Fruit fly (Drosophila melanogaster) whole organism, embryonic: ENCODE data around the gene Mkk4.

Experiments used
- Atf-2 ChIP-seq: fragments of 200-800 bp; sonication (Bioruptor generic); optimal IDR thresholded peaks from 2 replicates; lab custom pipeline; 2016; ENCODE audit warnings: missing biosample characterization, missing genetic modification characterization
- B-H2 ChIP-seq: fragments of 200-800 bp; sonication (Bioruptor generic); optimal IDR thresholded peaks from 2 replicates; lab custom pipeline; 2018; ENCODE audit warnings: missing biosample characterization, mild to moderate bottlenecking, missing genetic modification characterization
- CG1024 ChIP-seq: fragments of 200-800 bp; sonication (Bioruptor generic); IDR thresholded peaks from 2 replicates; pipeline ENCODE4 v1.3.6; 2022; ENCODE audit warnings: missing biosample characterization, missing genetic modification characterization
- CG10274 ChIP-seq: fragments of 200-800 bp; sonication (Bioruptor generic); optimal IDR thresholded peaks from 3 replicates; lab custom pipeline; 2017; ENCODE audit warnings: missing biosample characterization, mild to moderate bottlenecking, missing genetic modification characterization
- CG10431 ChIP-seq: fragments of 200-800 bp; sonication (Bioruptor generic); optimal IDR thresholded peaks from 3 replicates; lab custom pipeline; 2018; ENCODE audit warnings: missing biosample characterization, mild to moderate bottlenecking, missing genetic modification characterization
- CG12769 ChIP-seq: fragments of 200-800 bp; sonication (Bioruptor generic); optimal IDR thresholded peaks from 2 replicates; lab custom pipeline; 2019; ENCODE audit warnings: missing biosample characterization, mild to moderate bottlenecking, missing genetic modification characterization, moderate library complexity
- CG13123 ChIP-seq: fragments of 200-800 bp; sonication (Bioruptor generic); optimal IDR thresholded peaks from 2 replicates; lab custom pipeline; 2016; ENCODE audit warnings: missing biosample characterization, missing genetic modification characterization
- CG15011 ChIP-seq: fragments of 200-800 bp; sonication (Bioruptor generic); optimal IDR thresholded peaks from 3 replicates; lab custom pipeline; 2018; ENCODE audit warnings: missing biosample characterization, mild to moderate bottlenecking, missing genetic modification characterization
- CG1647 ChIP-seq: fragments of 200-800 bp; sonication (Bioruptor generic); optimal IDR thresholded peaks from 3 replicates; lab custom pipeline; 2016; ENCODE audit warnings: missing biosample characterization, missing genetic modification characterization
- CG17912 ChIP-seq: fragments of 200-800 bp; sonication (Bioruptor generic); optimal IDR thresholded peaks from 2 replicates; lab custom pipeline; 2018; ENCODE audit warnings: missing biosample characterization, mild to moderate bottlenecking, missing genetic modification characterization
- CG18476 ChIP-seq: fragments of 200-800 bp; sonication (Bioruptor generic); optimal IDR thresholded peaks from 2 replicates; lab custom pipeline; 2016; ENCODE audit warnings: missing biosample characterization, mild to moderate bottlenecking, missing genetic modification characterization
- CG32767 ChIP-seq: fragments of 200-800 bp; sonication (Bioruptor generic); IDR thresholded peaks from 2 replicates; pipeline ENCODE4 v1.3.6; 2022; ENCODE audit warnings: missing biosample characterization, missing genetic modification characterization
- CG6175 ChIP-seq: fragments of 200-800 bp; sonication (Bioruptor generic); IDR thresholded peaks from 3 replicates; pipeline ENCODE4 v1.3.6; 2022; ENCODE audit warnings: missing biosample characterization, missing genetic modification characterization
- CG8478 ChIP-seq: fragments of >200 bp; optimal IDR thresholded peaks from 2 replicates; lab custom pipeline; 2018
- Dfd ChIP-seq, 2 experiments: fragments of >200 bp; optimal IDR thresholded peaks; 2 replicates each; lab custom pipeline; 2017; ENCODE audit warnings: missing biosample characterization in 2 of 2, missing genetic modification characterization in 2 of 2
- Drgx ChIP-seq: fragments of 200-800 bp; sonication (Bioruptor generic); IDR thresholded peaks from 2 replicates; pipeline ENCODE4 v1.3.6; 2022; ENCODE audit warnings: missing biosample characterization, missing genetic modification characterization
- Fer2 ChIP-seq: fragments of 200-800 bp; sonication (Bioruptor generic); optimal IDR thresholded peaks from 2 replicates; lab custom pipeline; 2018; ENCODE audit warnings: missing biosample characterization, mild to moderate bottlenecking, missing genetic modification characterization, moderate library complexity
- HLH3B ChIP-seq: fragments of 200-800 bp; sonication (Bioruptor generic); IDR thresholded peaks from 2 replicates; pipeline ENCODE4 v1.3.6; 2022; ENCODE audit warnings: missing biosample characterization, missing genetic modification characterization
- Hmx ChIP-seq: fragments of 200-800 bp; sonication (Bioruptor generic); optimal IDR thresholded peaks from 2 replicates; lab custom pipeline; 2016; ENCODE audit warnings: missing biosample characterization, missing genetic modification characterization
- Hr3 ChIP-seq: fragments of 200-800 bp; sonication (Bioruptor generic); optimal IDR thresholded peaks from 3 replicates; lab custom pipeline; 2016; ENCODE audit warnings: missing biosample characterization, missing genetic modification characterization
- Med ChIP-seq: fragments of 200-800 bp; sonication (Bioruptor generic); peaks from one replicate; lab custom pipeline; 2016; ENCODE audit warnings: missing biosample characterization, missing genetic modification characterization, mild to moderate bottlenecking, inconsistent platforms, moderate library complexity
- Oli ChIP-seq: fragments of 200-800 bp; sonication (Bioruptor generic); optimal IDR thresholded peaks from 2 replicates; lab custom pipeline; 2018; ENCODE audit warnings: missing biosample characterization, mild to moderate bottlenecking, missing genetic modification characterization, moderate library complexity
- PHDP ChIP-seq: fragments of 200-800 bp; sonication (Bioruptor generic); optimal IDR thresholded peaks from 3 replicates; lab custom pipeline; 2018; ENCODE audit warnings: missing biosample characterization, mild to moderate bottlenecking, missing genetic modification characterization, moderate library complexity
- Pdp1 ChIP-seq, 2 experiments: fragments of 200-800 bp; sonication (Bioruptor generic); optimal IDR thresholded peaks; 3 replicates each; lab custom pipeline; 2016; ENCODE audit warnings: missing biosample characterization in 2 of 2, missing genetic modification characterization in 2 of 2, mild to moderate bottlenecking in 1 of 2, moderate library complexity in 1 of 2
- Scr ChIP-seq: fragments of 200-800 bp; sonication (Bioruptor generic); IDR thresholded peaks from 2 replicates; pipeline ENCODE4 v1.3.6; 2022; ENCODE audit warnings: missing biosample characterization, missing genetic modification characterization; ENCODE audit not compliant: partially characterized antibody
- amos ChIP-seq: fragments of 200-800 bp; sonication (Bioruptor generic); IDR thresholded peaks from 2 replicates; pipeline ENCODE4 v1.3.6; 2022; ENCODE audit warnings: missing biosample characterization, missing genetic modification characterization; ENCODE audit not compliant: partially characterized antibody
- ato ChIP-seq: fragments of 200-800 bp; sonication (Bioruptor generic); IDR thresholded peaks from 2 replicates; pipeline ENCODE4 v1.3.6; 2022; ENCODE audit warnings: missing biosample characterization, missing genetic modification characterization; ENCODE audit not compliant: partially characterized antibody
- az2 ChIP-seq: fragments of 200-800 bp; sonication (Bioruptor generic); optimal IDR thresholded peaks from 3 replicates; lab custom pipeline; 2016; ENCODE audit warnings: missing biosample characterization, missing genetic modification characterization
- bab2 ChIP-seq: fragments of 200-800 bp; sonication (Bioruptor generic); optimal IDR thresholded peaks from 2 replicates; lab custom pipeline; 2016; ENCODE audit warnings: missing biosample characterization, missing genetic modification characterization
- btn ChIP-seq: fragments of 200-800 bp; sonication (Bioruptor generic); optimal IDR thresholded peaks from 2 replicates; lab custom pipeline; 2016; ENCODE audit warnings: missing biosample characterization, missing genetic modification characterization
- chn ChIP-seq: fragments of 200-800 bp; sonication (Bioruptor generic); optimal IDR thresholded peaks from 2 replicates; lab custom pipeline; 2016; ENCODE audit warnings: missing biosample characterization, missing genetic modification characterization
- ci ChIP-seq: fragments of 200-800 bp; sonication (Bioruptor generic); IDR thresholded peaks from 3 replicates; pipeline ENCODE4 v1.3.6; 2022; ENCODE audit warnings: missing biosample characterization, missing genetic modification characterization
- croc ChIP-seq: fragments of 200-800 bp; sonication (Bioruptor generic); conservative IDR thresholded peaks from 3 replicates; pipeline ENCODE4 v1.3.6; 2022; ENCODE audit warnings: missing biosample characterization, missing genetic modification characterization
- fd96Cb ChIP-seq: fragments of 200-800 bp; sonication (Bioruptor generic); optimal IDR thresholded peaks from 2 replicates; lab custom pipeline; 2018; ENCODE audit warnings: missing biosample characterization, mild to moderate bottlenecking, missing genetic modification characterization, moderate library complexity
- ftz-f1 ChIP-seq: fragments of 200-800 bp; sonication (Bioruptor generic); optimal IDR thresholded peaks from 2 replicates; lab custom pipeline; 2016; ENCODE audit warnings: missing biosample characterization, missing genetic modification characterization
- gce ChIP-seq: fragments of 200-800 bp; sonication (Bioruptor generic); IDR thresholded peaks from 3 replicates; pipeline ENCODE4 v1.3.6; 2022; ENCODE audit warnings: missing biosample characterization, missing genetic modification characterization
- inv ChIP-seq: fragments of 200-800 bp; sonication (Bioruptor generic); IDR thresholded peaks from 2 replicates; pipeline ENCODE4 v1.3.6; 2022; ENCODE audit warnings: missing biosample characterization, missing genetic modification characterization; ENCODE audit not compliant: partially characterized antibody
- jing ChIP-seq: fragments of 200-800 bp; sonication (Bioruptor generic); optimal IDR thresholded peaks from 2 replicates; lab custom pipeline; 2018; ENCODE audit warnings: missing biosample characterization, mild to moderate bottlenecking, missing genetic modification characterization
- luna ChIP-seq: fragments of 200-800 bp; sonication (Bioruptor generic); optimal IDR thresholded peaks from 2 replicates; lab custom pipeline; 2016; ENCODE audit warnings: missing biosample characterization, missing genetic modification characterization
- sens ChIP-seq: fragments of 200-800 bp; sonication (Bioruptor generic); peaks from one replicate; lab custom pipeline; 2016; ENCODE audit warnings: missing biosample characterization, missing genetic modification characterization
- slbo ChIP-seq: fragments of 200-800 bp; sonication (Bioruptor generic); IDR thresholded peaks from 2 replicates; pipeline ENCODE4 v1.3.6; 2022; ENCODE audit warnings: missing biosample characterization, missing genetic modification characterization
- so ChIP-seq: fragments of 200-800 bp; sonication (Bioruptor generic); IDR thresholded peaks from 3 replicates; pipeline ENCODE4 v1.3.6; 2022; ENCODE audit warnings: missing biosample characterization, missing genetic modification characterization
- tgo ChIP-seq: fragments of 200-800 bp; sonication (Bioruptor generic); IDR thresholded peaks from 3 replicates; pipeline ENCODE4 v1.3.6; 2022; ENCODE audit warnings: missing biosample characterization, missing genetic modification characterization
- tup ChIP-seq: fragments of 200-800 bp; sonication (Bioruptor generic); optimal IDR thresholded peaks from 2 replicates; lab custom pipeline; 2016; ENCODE audit warnings: missing biosample characterization, mild to moderate bottlenecking, missing genetic modification characterization, moderate library complexity
- twi ChIP-seq: fragments of 200-800 bp; optimal IDR thresholded peaks from 2 replicates; lab custom pipeline; 2019; ENCODE audit warnings: missing biosample characterization, mild to moderate bottlenecking, missing genetic modification characterization, moderate library complexity
- wdn ChIP-seq: fragments of 200-800 bp; sonication (Bioruptor generic); IDR thresholded peaks from 2 replicates; pipeline ENCODE4 v1.3.6; 2022; ENCODE audit warnings: missing biosample characterization, missing genetic modification characterization

Gene Mkk4

dm6 chr3R:8668024-8668856 lies 17.6 kb upstream of the Mkk4 start (continued):
- TF ChIP-seq Pdp1 (GFP tag; optimal IDR thresholded peaks at IDR 0.05; lab: Kevin White, UChicago) (peak in 1 of 2 experiments; percentile 96), jing (no peak), ato (GFP tag; lab: Robert Waterston, UW) (peak; percentile 91), ftz-f1 (GFP tag; lab: Kevin White, UChicago) (peak; percentile 69), Med (GFP tag; lab: Kevin White, UChicago) (peak; percentile 76), CG10431 (no peak), Scr (GFP tag; lab: Robert Waterston, UW) (peak; percentile 60; the same call in 1 of the 2 replicates), HLH3B (no peak), CG32767 (GFP tag; lab: Robert Waterston, UW) (no peak)
- TF ChIP-seq, all 482 proteins: peak for 55

- TF ChIP-seq az2 (GFP tag; lab: Kevin White, UChicago) = no peak
- TF ChIP-seq CG6175 (GFP tag; lab: Robert Waterston, UW) = no peak
- TF ChIP-seq wdn = no peak
- no peak for TF ChIP-seq CG8478
- no peak for TF ChIP-seq CG10274 (GFP tag; lab: Kevin White, UChicago)
- TF ChIP-seq bab2 (GFP tag; lab: Kevin White, UChicago) = no peak
- TF ChIP-seq tup (GFP tag; lab: Kevin White, UChicago) = no peak
- TF ChIP-seq Fer2 (tag; lab: Kevin White, UChicago) = no peak
- no peak for TF ChIP-seq CG1024 (GFP tag; lab: Robert Waterston, UW)
- TF ChIP-seq amos (GFP tag; lab: Robert Waterston, UW) = no peak
- no peak for TF ChIP-seq CG13123
- TF ChIP-seq inv (GFP tag; lab: Robert Waterston, UW) = no peak
- no peak for TF ChIP-seq CG15011 (GFP tag; lab: Kevin White, UChicago)
These were observed 17.0 kb upstream of the Mkk4 start, which contains the start of gene CG8036 for dm6 chr3R:8667568-8667967. CG8036 (plus strand) TSS chr3R:8667868.

DNA sequence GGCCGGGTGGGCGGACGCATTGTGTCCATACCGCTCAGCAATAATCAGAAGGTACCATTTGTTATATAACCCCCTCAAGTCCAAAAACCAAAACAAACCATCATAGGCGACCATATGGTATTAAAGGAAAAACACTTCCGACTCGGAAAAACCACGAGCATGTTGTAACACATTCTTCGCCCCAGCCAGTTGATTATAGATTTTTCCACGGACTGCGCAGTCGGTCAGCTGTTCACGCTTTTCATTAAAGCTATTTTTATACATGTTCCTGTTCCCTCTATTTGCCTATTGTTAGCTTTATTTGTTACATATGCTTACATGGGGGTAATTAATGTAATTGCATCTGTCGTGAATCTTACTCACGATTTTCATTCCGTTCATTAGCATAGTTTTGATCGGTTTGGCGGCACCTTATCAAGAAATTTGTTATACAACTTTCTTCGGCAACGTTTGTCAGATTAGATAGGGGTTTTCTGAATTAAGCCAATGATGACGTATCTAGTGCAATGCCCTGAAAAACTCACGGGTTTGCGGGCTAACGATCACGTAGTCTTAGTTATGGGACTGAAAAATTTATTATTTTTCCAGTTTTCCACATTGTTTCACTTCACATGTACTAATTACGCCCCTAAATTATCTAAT lies 14.2 kb upstream of the Mkk4 start:
- TF ChIP-seq CG1647 (GFP tag; lab: Kevin White, UChicago) (no peak), PHDP (tag; lab: Kevin White, UChicago) (no peak), luna (GFP tag; lab: Kevin White, UChicago) (no peak), btn (GFP tag; lab: Kevin White, UChicago) (no peak), Scr (GFP tag; lab: Robert Waterston, UW) (no peak), Oli (no peak), gce (GFP tag; lab: Robert Waterston, UW) (no peak), bab2 (GFP tag; lab: Kevin White, UChicago) (no peak), croc (GFP tag; lab: Robert Waterston, UW) (no peak), CG18476 (no peak), jing (no peak), CG10431 (peak; percentile 76), twi (tag; lab: Kevin White, UChicago) (peak; percentile 46), Drgx (GFP tag; lab: Robert Waterston, UW) (no peak), chn (GFP tag; lab: Kevin White, UChicago) (no peak), Dfd (GFP tag; optimal IDR thresholded peaks at IDR 0.05; lab: Kevin White, UChicago) (no peak), CG12769 (peak; percentile 0), Pdp1 (GFP tag; optimal IDR thresholded peaks at IDR 0.05; lab: Kevin White, UChicago) (peak in 1 of 2 experiments; percentile 96), Hr3 (no peak), ci (GFP tag; lab: Robert Waterston, UW) (no peak), so (no peak), Hmx (no peak), CG17912 (GFP tag; lab: Kevin White, UChicago) (no peak), slbo (GFP tag; lab: Robert Waterston, UW) (no peak), tgo (no peak), fd96Cb (tag; lab: Kevin White, UChicago) (no peak), sens (no peak), B-H2 (GFP tag; lab: Kevin White, UChicago) (no peak), Atf-2 (GFP tag; lab: Kevin White, UChicago) (no peak)
